Worm (Caenorhabditis elegans) whole organism, early embryonic: Measurements from ENCODE around the gene Y39B6A.29.

Experiments
- B0310.2 ChIP-seq: sonication (generic microtip); optimal IDR thresholded peaks from 2 replicates; lab custom pipeline; 2016; ENCODE audit warnings: mild to moderate bottlenecking, missing genetic modification characterization, missing compliant biosample characterization
- F13C5.2 ChIP-seq: sonication (generic microtip); optimal IDR thresholded peaks from 2 replicates; lab custom pipeline; 2017; ENCODE audit warnings: mild to moderate bottlenecking, missing genetic modification characterization, inconsistent platforms, missing compliant biosample characterization
- aly-1 ChIP-seq: sonication (generic microtip); optimal IDR thresholded peaks from 2 replicates; lab custom pipeline; 2016; ENCODE audit warnings: missing genetic modification characterization, missing compliant biosample characterization
- ama-1 ChIP-seq: fragments of 150-350 bp; optimal IDR thresholded peaks from 2 replicates; lab custom pipeline; 2014
- ceh-13 ChIP-seq: fragments of 200-800 bp; sonication (Bioruptor generic); optimal IDR thresholded peaks from 2 replicates; lab custom pipeline; 2018; ENCODE audit warnings: mild to moderate bottlenecking, missing genetic modification characterization, missing compliant biosample characterization
- ceh-36 ChIP-seq: sonication (generic microtip); optimal IDR thresholded peaks from 2 replicates; lab custom pipeline; 2016; ENCODE audit warnings: missing genetic modification characterization, inconsistent platforms, missing compliant biosample characterization
- ets-7 ChIP-seq: sonication (generic microtip); optimal IDR thresholded peaks from 2 replicates; lab custom pipeline; 2016; ENCODE audit warnings: missing genotype, missing genetic modification characterization, missing compliant biosample characterization
- flt-1 ChIP-seq: fragments of 200-800 bp; sonication (Bioruptor generic); IDR thresholded peaks from 2 replicates; pipeline ENCODE4 v1.3.6; 2022; ENCODE audit warnings: missing genetic modification characterization, missing compliant biosample characterization
- hmbx-1 ChIP-seq: sonication (generic microtip); optimal IDR thresholded peaks from 2 replicates; lab custom pipeline; 2016; ENCODE audit warnings: mild to moderate bottlenecking, missing genetic modification characterization, missing compliant biosample characterization
- hmg-4 ChIP-seq: fragments of 200-800 bp; sonication (Bioruptor generic); optimal IDR thresholded peaks from 2 replicates; lab custom pipeline; 2018; ENCODE audit warnings: mild to moderate bottlenecking, missing genetic modification characterization, missing compliant biosample characterization
- hnd-1 ChIP-seq: sonication (generic microtip); optimal IDR thresholded peaks from 2 replicates; lab custom pipeline; 2016; ENCODE audit warnings: missing genetic modification characterization, missing compliant biosample characterization
- pes-1 ChIP-seq: fragments of 200-800 bp; sonication (Bioruptor generic); IDR thresholded peaks from 2 replicates; pipeline ENCODE4 v1.3.6; 2022; ENCODE audit warnings: missing genetic modification reagents, missing genetic modification characterization, missing compliant biosample characterization
- scrt-1 ChIP-seq: fragments of 200-800 bp; sonication (Bioruptor generic); IDR thresholded peaks from 2 replicates; pipeline ENCODE4 v1.3.6; 2022; ENCODE audit warnings: missing genetic modification characterization, missing compliant biosample characterization
- sea-1 ChIP-seq: fragments of 200-800 bp; sonication (Bioruptor generic); conservative IDR thresholded peaks from 2 replicates; pipeline ENCODE4 v1.3.6; 2022; ENCODE audit warnings: missing genetic modification characterization, missing compliant biosample characterization
- tbx-11 ChIP-seq: fragments of 200-800 bp; sonication (Bioruptor generic); IDR thresholded peaks from 2 replicates; pipeline ENCODE4 v1.3.6; 2022; ENCODE audit warnings: missing genetic modification characterization, missing compliant biosample characterization
- tbx-37 ChIP-seq: fragments of 200-800 bp; sonication (Bioruptor generic); conservative IDR thresholded peaks from 2 replicates; pipeline ENCODE4 v1.3.6; 2022; ENCODE audit warnings: missing genetic modification reagents, missing genetic modification characterization, missing compliant biosample characterization
- tra-4 ChIP-seq: sonication (generic microtip); optimal IDR thresholded peaks from 2 replicates; lab custom pipeline; 2017; ENCODE audit warnings: missing genetic modification characterization, missing compliant biosample characterization

The Y39B6A.29 gene

DNA sequence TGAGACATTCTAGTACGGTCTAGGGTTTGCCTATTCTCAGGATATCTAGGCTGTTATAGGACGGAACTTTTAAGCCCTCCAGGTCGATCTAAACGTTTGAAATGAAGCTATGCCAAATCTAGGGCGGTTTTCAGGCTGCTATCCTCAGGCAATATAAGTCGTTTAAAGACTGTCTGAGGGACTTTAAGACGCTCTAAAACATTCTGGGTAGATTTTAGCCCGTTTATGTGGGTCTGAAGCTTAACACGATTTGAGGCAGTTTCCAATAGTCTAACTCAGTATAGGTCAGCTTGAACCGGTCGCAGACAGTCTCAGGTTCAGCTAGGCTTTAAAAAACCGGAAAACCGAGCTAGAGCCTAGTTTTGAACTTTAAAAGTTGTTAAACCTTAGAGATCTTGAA, 26.3 kb upstream of the Y39B6A.29 start:
- no peak for TF ChIP-seq F13C5.2 (tag; lab: Kevin White, UChicago)

DNA sequence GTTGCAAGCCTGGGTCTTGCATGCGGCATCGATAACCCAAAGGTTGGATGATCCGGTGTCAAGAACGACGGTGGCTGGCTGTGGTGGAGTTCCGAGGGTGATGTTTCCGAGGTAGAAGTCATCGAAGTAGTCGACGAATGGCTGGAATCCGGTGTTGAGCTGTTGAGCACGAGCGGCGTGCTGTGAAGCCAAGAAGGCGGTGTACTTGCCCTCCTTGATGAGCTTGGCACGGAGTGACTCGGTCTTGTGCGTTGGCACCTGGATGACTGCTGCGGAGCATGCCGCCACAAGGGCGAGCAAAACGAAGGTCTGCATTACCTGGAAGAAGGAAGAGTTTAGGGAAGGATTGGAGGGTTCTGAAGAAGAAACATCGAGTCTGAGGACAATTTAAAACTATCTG, 25.9 kb upstream of the Y39B6A.29 start, which contains the start of gene asp-1:
Gene asp-1, minus strand, starts transcription at position 315 of the 400 bp plus-strand sequence.
- TF ChIP-seq tbx-11 (GFP tag; lab: Robert Waterston, UW) (no peak), hmg-4 (GFP tag; lab: Kevin White, UChicago) (no peak), F13C5.2 (tag; lab: Kevin White, UChicago) (no peak), ceh-36 (tag; lab: Kevin White, UChicago) (no peak), tbx-37 (GFP tag; lab: Robert Waterston, UW) (no peak), sea-1 (GFP tag; lab: Robert Waterston, UW) (no peak), aly-1 (tag; lab: Kevin White, UChicago) (no peak), tra-4 (tag; lab: Kevin White, UChicago) (no peak), ceh-13 (no peak), flt-1 (GFP tag; lab: Robert Waterston, UW) (no peak), scrt-1 (GFP tag; lab: Robert Waterston, UW) (no peak), B0310.2 (tag; lab: Kevin White, UChicago) (no peak)

DNA sequence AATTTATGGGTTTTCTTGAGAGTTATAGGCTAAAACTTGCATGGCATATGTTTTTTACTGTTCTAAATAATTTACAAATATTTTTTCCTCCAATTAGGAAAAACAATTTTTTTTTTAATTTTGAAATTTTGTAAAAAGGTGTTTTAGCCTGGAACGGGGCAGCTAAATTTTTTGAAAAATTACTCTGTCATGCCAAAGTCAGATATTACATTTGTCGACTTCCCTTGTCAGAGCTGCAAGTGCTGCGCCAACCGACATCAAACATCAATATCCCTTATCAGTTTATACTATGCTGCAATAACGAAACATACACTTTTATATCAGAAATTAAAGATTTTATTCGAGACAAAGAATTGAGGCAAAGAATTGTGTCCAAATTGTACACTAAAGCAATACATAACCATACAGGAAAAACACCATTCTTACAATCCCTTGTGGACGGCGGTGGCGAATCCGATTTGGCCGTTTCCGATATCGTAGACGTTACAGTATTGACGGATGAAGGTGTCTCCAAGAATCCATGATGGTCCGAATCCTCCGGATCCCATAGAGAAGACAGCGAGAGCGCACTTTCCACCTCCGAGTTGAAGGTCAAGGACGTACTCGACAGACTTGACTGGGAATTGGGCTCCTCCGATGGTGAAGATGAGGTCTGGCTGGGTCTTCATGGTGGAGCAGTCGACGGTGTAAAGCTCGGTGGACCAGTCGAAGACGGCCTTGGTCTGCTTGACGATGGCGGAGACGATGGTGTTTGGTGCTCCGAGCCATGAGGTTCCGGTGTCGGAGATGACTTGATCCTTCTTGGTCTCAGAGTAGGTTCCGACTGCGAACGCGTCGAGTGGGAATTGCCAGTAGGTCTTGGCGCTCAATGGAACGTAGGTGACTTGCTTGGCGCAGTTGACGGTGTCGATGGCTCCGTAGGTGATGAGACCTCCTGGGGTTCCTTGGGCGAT, 24.8 kb upstream of the Y39B6A.29 start:
- TF ChIP-seq hmg-4 (GFP tag; lab: Kevin White, UChicago): no peak
- no peak for TF ChIP-seq flt-1 (GFP tag; lab: Robert Waterston, UW)
- TF ChIP-seq ets-7: no peak
- no peak for TF ChIP-seq pes-1 (GFP tag; lab: Robert Waterston, UW)
- TF ChIP-seq ama-1: no peak
- no peak for TF ChIP-seq hmbx-1 (tag; lab: Kevin White, UChicago)
- no peak for TF ChIP-seq B0310.2 (tag; lab: Kevin White, UChicago)
- no peak for TF ChIP-seq aly-1 (tag; lab: Kevin White, UChicago)
- TF ChIP-seq sea-1 (GFP tag; lab: Robert Waterston, UW): no peak
- TF ChIP-seq ceh-36 (tag; lab: Kevin White, UChicago): no peak
- no peak for TF ChIP-seq tbx-11 (GFP tag; lab: Robert Waterston, UW)
- TF ChIP-seq tra-4 (tag; lab: Kevin White, UChicago): no peak
- no peak for TF ChIP-seq ceh-13

DNA sequence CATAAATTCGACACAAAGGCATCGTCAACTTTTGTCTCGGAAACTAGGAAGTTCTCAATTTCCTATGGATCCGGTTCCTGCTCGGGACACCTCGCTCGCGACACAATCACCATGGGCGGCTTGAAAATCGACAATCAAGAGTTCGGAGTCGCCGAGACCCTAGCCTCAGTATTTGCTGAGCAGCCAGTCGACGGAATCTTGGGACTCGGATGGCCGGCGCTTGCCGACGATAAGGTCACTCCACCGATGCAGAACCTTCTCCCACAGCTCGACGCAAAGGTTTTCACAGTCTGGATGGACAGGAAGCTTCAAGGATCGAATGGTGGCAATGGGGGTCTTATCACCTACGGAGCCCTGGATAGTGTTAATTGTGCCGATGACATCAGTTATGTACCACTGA, 22.9 kb upstream of the Y39B6A.29 start:
- TF ChIP-seq scrt-1 (GFP tag; lab: Robert Waterston, UW): no peak
- TF ChIP-seq ets-7: no peak
- TF ChIP-seq tbx-11 (GFP tag; lab: Robert Waterston, UW): no peak
- TF ChIP-seq aly-1 (tag; lab: Kevin White, UChicago): no peak
- TF ChIP-seq hmg-4 (GFP tag; lab: Kevin White, UChicago): no peak
- no peak for TF ChIP-seq ceh-13
- TF ChIP-seq sea-1 (GFP tag; lab: Robert Waterston, UW): no peak
- TF ChIP-seq F13C5.2 (tag; lab: Kevin White, UChicago): no peak
- no peak for TF ChIP-seq hmbx-1 (tag; lab: Kevin White, UChicago)
- no peak for TF ChIP-seq hnd-1 (tag; lab: Kevin White, UChicago)

DNA sequence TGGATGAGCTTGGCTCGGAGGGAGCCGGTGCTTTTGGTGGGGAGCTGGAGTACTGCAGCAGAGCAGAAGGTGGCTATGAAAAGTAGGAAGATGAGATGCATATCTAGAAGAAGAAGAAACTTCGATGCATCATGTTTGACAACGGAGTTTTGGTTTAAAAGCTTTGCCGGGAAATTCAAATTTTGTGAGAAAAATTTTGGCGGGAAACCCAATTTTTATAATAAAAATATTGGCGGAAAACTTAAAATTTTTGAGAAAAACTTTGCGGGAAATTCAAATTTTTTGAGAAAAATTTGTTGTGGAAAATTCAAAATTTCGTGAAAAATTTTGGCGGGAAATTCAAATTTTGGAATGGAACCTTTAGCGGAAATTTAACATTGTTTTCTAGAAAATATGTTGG, 20.2 kb upstream of the Y39B6A.29 start, which contains the start of gene asp-15:
Gene asp-15, minus strand, starts transcription at position 101 of the 400 bp plus-strand sequence.
- TF ChIP-seq B0310.2 (tag; lab: Kevin White, UChicago) (no peak), aly-1 (tag; lab: Kevin White, UChicago) (no peak), ama-1 (no peak), hnd-1 (tag; lab: Kevin White, UChicago) (no peak), F13C5.2 (tag; lab: Kevin White, UChicago) (no peak), hmbx-1 (tag; lab: Kevin White, UChicago) (no peak), sea-1 (GFP tag; lab: Robert Waterston, UW) (no peak), flt-1 (GFP tag; lab: Robert Waterston, UW) (no peak), hmg-4 (GFP tag; lab: Kevin White, UChicago) (no peak)

DNA sequence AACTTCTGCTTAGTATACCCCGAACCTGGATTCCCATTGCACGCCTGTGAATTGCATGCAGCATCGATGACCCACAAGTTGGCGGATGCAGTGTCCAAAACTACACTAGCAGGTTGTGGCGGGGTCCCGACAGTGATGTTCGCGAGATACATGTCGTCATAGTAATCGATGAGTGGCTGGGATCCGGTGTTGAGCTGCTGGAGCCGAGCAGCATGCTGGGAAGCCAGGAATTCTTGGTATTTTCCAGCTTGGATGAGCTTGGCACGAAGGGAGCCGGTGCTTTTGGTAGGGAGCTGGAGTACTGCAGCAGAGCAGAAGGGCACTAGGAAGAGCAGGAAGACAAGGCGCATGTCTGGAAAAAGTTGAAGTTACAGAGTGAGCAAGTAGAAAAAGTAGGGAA, 17.7 kb upstream of the Y39B6A.29 start, which contains the start of gene asp-16:
Gene asp-16, minus strand, starts transcription at position 350 of the 400 bp plus-strand sequence.
- TF ChIP-seq pes-1 (GFP tag; lab: Robert Waterston, UW) (no peak), hnd-1 (tag; lab: Kevin White, UChicago) (no peak), B0310.2 (tag; lab: Kevin White, UChicago) (no peak), tbx-37 (GFP tag; lab: Robert Waterston, UW) (no peak), F13C5.2 (tag; lab: Kevin White, UChicago) (no peak), ets-7 (no peak), sea-1 (GFP tag; lab: Robert Waterston, UW) (no peak), hmbx-1 (tag; lab: Kevin White, UChicago) (no peak), flt-1 (GFP tag; lab: Robert Waterston, UW) (no peak), ama-1 (no peak), ceh-13 (no peak), tbx-11 (GFP tag; lab: Robert Waterston, UW) (no peak), aly-1 (tag; lab: Kevin White, UChicago) (no peak)

DNA sequence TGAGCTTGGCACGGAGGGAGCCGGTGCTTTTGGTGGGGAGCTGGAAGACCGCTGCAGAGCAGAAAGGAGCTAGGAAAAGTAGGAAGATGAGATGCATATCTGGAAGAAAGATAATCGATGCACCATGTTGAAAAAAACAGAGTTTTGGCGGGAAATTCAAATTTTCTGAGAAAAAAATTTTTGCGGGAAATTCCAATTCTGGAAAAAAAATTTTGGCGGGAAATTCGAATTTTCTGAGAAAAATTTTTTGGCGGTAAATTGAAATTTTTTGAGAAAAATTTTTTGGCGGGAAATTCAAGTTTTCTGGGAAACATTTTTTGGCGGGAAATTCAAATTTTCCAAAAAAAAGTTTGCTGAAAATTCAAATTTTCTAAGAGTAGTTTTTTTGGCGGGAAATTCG, 12.6 kb upstream of the Y39B6A.29 start, which contains the start of gene asp-17:
Gene asp-17, minus strand, starts transcription at position 101 of the 400 bp plus-strand sequence.
- TF ChIP-seq tra-4 (tag; lab: Kevin White, UChicago): no peak
- TF ChIP-seq F13C5.2 (tag; lab: Kevin White, UChicago): no peak
- no peak for TF ChIP-seq flt-1 (GFP tag; lab: Robert Waterston, UW)
- TF ChIP-seq hmbx-1 (tag; lab: Kevin White, UChicago): no peak
- TF ChIP-seq B0310.2 (tag; lab: Kevin White, UChicago): no peak
- TF ChIP-seq ama-1: no peak
- TF ChIP-seq hmg-4 (GFP tag; lab: Kevin White, UChicago): no peak
- TF ChIP-seq tbx-37 (GFP tag; lab: Robert Waterston, UW): no peak
- no peak for TF ChIP-seq pes-1 (GFP tag; lab: Robert Waterston, UW)
- no peak for TF ChIP-seq ets-7
- no peak for TF ChIP-seq ceh-13
- no peak for TF ChIP-seq sea-1 (GFP tag; lab: Robert Waterston, UW)
- no peak for TF ChIP-seq scrt-1 (GFP tag; lab: Robert Waterston, UW)
- TF ChIP-seq tbx-11 (GFP tag; lab: Robert Waterston, UW): no peak
- TF ChIP-seq aly-1 (tag; lab: Kevin White, UChicago): no peak
- no peak for TF ChIP-seq hnd-1 (tag; lab: Kevin White, UChicago)
- no peak for TF ChIP-seq ceh-36 (tag; lab: Kevin White, UChicago)
